Worm (Caenorhabditis elegans) whole organism, late embryonic: ENCODE measurements around the gene ndua-5.

Source experiments
- elt-4 ChIP-seq: sonication (generic microtip); optimal IDR thresholded peaks from 2 replicates; lab custom pipeline; 2016; ENCODE audit warnings: missing genetic modification characterization, missing compliant biosample characterization
- fkh-10 ChIP-seq: fragments of 150-350 bp; optimal IDR thresholded peaks from 2 replicates; lab custom pipeline; 2014; ENCODE audit warnings: missing biosample characterization, missing genetic modification reagents, missing genetic modification characterization
- pag-3 ChIP-seq: sonication (generic microtip); optimal IDR thresholded peaks from 2 replicates; lab custom pipeline; 2016; ENCODE audit warnings: missing compliant biosample characterization, missing genetic modification characterization, borderline replicate concordance

ce11 chrIV:9529647-9530046 lies 4.9 kb upstream of the ndua-5 start, which contains the start of gene elo-7:
- no peak for TF ChIP-seq elt-4
- TF ChIP-seq pag-3 (tag; lab: Kevin White, UChicago), result no peak
- TF ChIP-seq fkh-10 (GFP tag; lab: Kevin White, UChicago), result no peak
